Fruit fly (Drosophila melanogaster): ENCODE measurements around the gene I-t.

DNA sequence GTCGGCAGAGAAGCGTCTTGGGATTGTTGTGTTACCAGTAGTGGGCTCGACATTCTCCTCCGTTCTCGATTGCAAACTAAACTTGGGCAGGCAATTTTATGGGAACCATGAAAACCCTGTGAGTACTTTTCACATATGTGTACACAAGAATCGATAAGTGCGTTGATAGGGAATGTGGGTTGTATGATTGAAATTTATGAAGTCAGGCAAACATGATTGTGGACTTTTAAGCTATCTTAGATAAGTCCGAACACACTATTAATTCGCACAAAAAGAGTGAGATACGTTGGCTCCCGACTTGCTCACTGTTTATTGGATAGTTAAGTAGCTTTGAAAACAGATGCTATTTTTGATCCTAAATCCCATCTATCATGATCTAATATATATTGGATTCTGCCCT, 12.1 kb upstream of the I-t start, which contains the start of gene CG18765:
- TF ChIP-seq psq (optimal IDR thresholded peaks at IDR 0.05) (no peak), CG8478 (optimal IDR thresholded peaks at IDR 0.05) (no peak)

Measured in whole organism.